Fruit fly (Drosophila melanogaster): ENCODE data around the gene 5-HT2B.
A peak's percentile ranks its signal among the peaks of the same experiment; 100 is the strongest.

The 5-HT2B gene

dm6 chr3R:8587859-8588258, 9.9 kb downstream of the 5-HT2B start:
- TF ChIP-seq CG32264 (GFP tag; optimal IDR thresholded peaks at IDR 0.05), result no peak
- TF ChIP-seq foxo (GFP tag; optimal IDR thresholded peaks at IDR 0.05), result no peak
- TF ChIP-seq OdsH (GFP tag; optimal IDR thresholded peaks at IDR 0.05), result no peak
- no peak for TF ChIP-seq usp (GFP tag; optimal IDR thresholded peaks at IDR 0.05)
- TF ChIP-seq sage (GFP tag; optimal IDR thresholded peaks at IDR 0.05), result no peak
- TF ChIP-seq CrebA (GFP tag; optimal IDR thresholded peaks at IDR 0.05; ENCODE audit: borderline replicate concordance), result no peak
- TF ChIP-seq jim (GFP tag; optimal IDR thresholded peaks at IDR 0.05), result no peak
- no peak for TF ChIP-seq dl (GFP tag; optimal IDR thresholded peaks at IDR 0.05; ENCODE audit: insufficient read depth in 1 of 2, partially characterized antibody in 2 of 2)
- TF ChIP-seq Sp1 (GFP tag; optimal IDR thresholded peaks at IDR 0.05), result no peak
- no peak for TF ChIP-seq Hr83 (GFP tag; optimal IDR thresholded peaks at IDR 0.05; ENCODE audit: poor library complexity, severe bottlenecking)
- no peak for TF ChIP-seq HLH106 (tag; optimal IDR thresholded peaks at IDR 0.05)
- no peak for TF ChIP-seq Mio (GFP tag; optimal IDR thresholded peaks at IDR 0.05)

- TF ChIP-seq jim (GFP tag; optimal IDR thresholded peaks at IDR 0.05) (no peak), Mio (GFP tag; optimal IDR thresholded peaks at IDR 0.05) (no peak), OdsH (GFP tag; optimal IDR thresholded peaks at IDR 0.05) (no peak), Hr83 (GFP tag; optimal IDR thresholded peaks at IDR 0.05; ENCODE audit: poor library complexity, severe bottlenecking) (no peak), N (GFP tag; optimal IDR thresholded peaks at IDR 0.05) (no peak), HLH106 (tag; optimal IDR thresholded peaks at IDR 0.05) (no peak), fru (GFP tag; optimal IDR thresholded peaks at IDR 0.05) (no peak), sv (GFP tag; optimal IDR thresholded peaks at IDR 0.05) (no peak), CG32264 (GFP tag; optimal IDR thresholded peaks at IDR 0.05) (no peak), Vsx2 (GFP tag; optimal IDR thresholded peaks at IDR 0.05; ENCODE audit: partially characterized antibody) (no peak)
Measured at dm6 chr3R:8596161-8596560, 18.2 kb downstream of the 5-HT2B start.

- TF ChIP-seq pan (optimal IDR thresholded peaks at IDR 0.05) (no peak), N (GFP tag; optimal IDR thresholded peaks at IDR 0.05) (no peak), Dif (GFP tag; optimal IDR thresholded peaks at IDR 0.05; ENCODE audit: partially characterized antibody) (no peak), woc (GFP tag; optimal IDR thresholded peaks at IDR 0.05) (no peak), tai (GFP tag; optimal IDR thresholded peaks at IDR 0.05) (no peak), Mio (GFP tag; optimal IDR thresholded peaks at IDR 0.05) (no peak), CG9705 (GFP tag; optimal IDR thresholded peaks at IDR 0.05) (no peak), Hr83 (GFP tag; optimal IDR thresholded peaks at IDR 0.05; ENCODE audit: poor library complexity, severe bottlenecking) (no peak), HLH106 (tag; optimal IDR thresholded peaks at IDR 0.05) (no peak), foxo (GFP tag; optimal IDR thresholded peaks at IDR 0.05) (no peak)
Measured at dm6 chr3R:8616149-8616548, 38.1 kb downstream of the 5-HT2B start.

- TF ChIP-seq CG9705 (GFP tag; optimal IDR thresholded peaks at IDR 0.05), result no peak
- no peak for TF ChIP-seq N (GFP tag; optimal IDR thresholded peaks at IDR 0.05)
- TF ChIP-seq Mio (GFP tag; optimal IDR thresholded peaks at IDR 0.05), result no peak
- no peak for TF ChIP-seq CG32264 (GFP tag; optimal IDR thresholded peaks at IDR 0.05)
- TF ChIP-seq Hnf4 (GFP tag; optimal IDR thresholded peaks at IDR 0.05), result no peak
- TF ChIP-seq dl (GFP tag; optimal IDR thresholded peaks at IDR 0.05; ENCODE audit: insufficient read depth in 1 of 2, partially characterized antibody in 2 of 2), result no peak
- no peak for TF ChIP-seq sv (GFP tag; optimal IDR thresholded peaks at IDR 0.05)
- TF ChIP-seq Jra (GFP tag; optimal IDR thresholded peaks at IDR 0.05), result no peak
- no peak for TF ChIP-seq tai (GFP tag; optimal IDR thresholded peaks at IDR 0.05)
- no peak for TF ChIP-seq Dif (GFP tag; optimal IDR thresholded peaks at IDR 0.05; ENCODE audit: partially characterized antibody)
- TF ChIP-seq jim (GFP tag; optimal IDR thresholded peaks at IDR 0.05), result no peak
- TF ChIP-seq pan (optimal IDR thresholded peaks at IDR 0.05), result no peak
- TF ChIP-seq rgr (GFP tag; optimal IDR thresholded peaks at IDR 0.05), result no peak
Measured at dm6 chr3R:8619089-8619488, 41.1 kb downstream of the 5-HT2B start.

- TF ChIP-seq Dfd (GFP tag; optimal IDR thresholded peaks at IDR 0.05), result peak; percentile 80
- no peak for TF ChIP-seq woc (GFP tag; optimal IDR thresholded peaks at IDR 0.05)
- no peak for TF ChIP-seq HLH106 (tag; optimal IDR thresholded peaks at IDR 0.05)
- TF ChIP-seq Hr78 (GFP tag; optimal IDR thresholded peaks at IDR 0.05), result no peak
- TF ChIP-seq jim (GFP tag; optimal IDR thresholded peaks at IDR 0.05), result no peak
Measured at dm6 chr3R:8620737-8621136, 42.7 kb downstream of the 5-HT2B start.

- TF ChIP-seq Myc (optimal IDR thresholded peaks at IDR 0.05) (no peak), Dif (GFP tag; optimal IDR thresholded peaks at IDR 0.05; ENCODE audit: partially characterized antibody) (no peak), dl (GFP tag; optimal IDR thresholded peaks at IDR 0.05; ENCODE audit: insufficient read depth in 1 of 2, partially characterized antibody in 2 of 2) (no peak), tai (GFP tag; optimal IDR thresholded peaks at IDR 0.05) (no peak), sage (GFP tag; optimal IDR thresholded peaks at IDR 0.05) (no peak), woc (GFP tag; optimal IDR thresholded peaks at IDR 0.05) (no peak), usp (GFP tag; optimal IDR thresholded peaks at IDR 0.05) (no peak), rgr (GFP tag; optimal IDR thresholded peaks at IDR 0.05) (no peak), Mio (GFP tag; optimal IDR thresholded peaks at IDR 0.05) (no peak), jim (GFP tag; optimal IDR thresholded peaks at IDR 0.05) (no peak), Vsx2 (GFP tag; optimal IDR thresholded peaks at IDR 0.05; ENCODE audit: partially characterized antibody) (no peak), CG32264 (GFP tag; optimal IDR thresholded peaks at IDR 0.05) (no peak), Hr78 (GFP tag; optimal IDR thresholded peaks at IDR 0.05) (no peak), Rel (GFP tag; optimal IDR thresholded peaks at IDR 0.05) (no peak), Rel (tag; optimal IDR thresholded peaks at IDR 0.05) (no peak), HLH106 (tag; optimal IDR thresholded peaks at IDR 0.05) (no peak)
Measured at dm6 chr3R:8635778-8636177, 57.8 kb downstream of the 5-HT2B start, which contains the start of gene Or85e. Gene Or85e (minus strand): TSS chr3R:8635878.

Data from whole organism, wandering third instar larva.